Fruit fly (Drosophila melanogaster): ENCODE results near the gene IntS9.
A peak's percentile ranks its signal among the peaks of the same experiment; 100 is the strongest.

Gene IntS9

DNA sequence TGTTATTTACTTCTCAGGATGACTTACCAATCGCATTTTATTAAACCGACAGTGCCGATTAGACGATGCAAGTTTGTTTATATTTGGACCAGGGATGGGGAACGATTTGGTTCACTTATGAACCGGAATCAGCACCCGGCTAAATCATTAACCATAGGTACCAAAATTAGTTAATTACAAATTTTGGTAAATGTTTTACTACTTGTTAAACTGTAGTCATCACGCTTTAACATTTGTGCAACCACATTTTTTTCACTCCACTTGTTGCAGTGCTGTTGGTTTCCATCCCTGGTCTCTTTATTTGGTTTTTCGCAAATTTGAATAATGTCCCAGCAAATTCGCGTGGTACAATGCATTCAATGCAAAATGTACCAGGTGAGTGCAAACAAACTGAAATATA, at the start of gene IntS9, which contains the start of gene CG43295:
TSS of gene IntS9 (minus strand) at position 100 of the 400 bp plus-strand sequence.
TSS of gene CG43295 (plus strand) at position 325 of the 400 bp plus-strand sequence.
- TF ChIP-seq Hr83 (GFP tag; optimal IDR thresholded peaks at IDR 0.05; ENCODE audit: poor library complexity, severe bottlenecking) (peak; percentile 70), jim (GFP tag; optimal IDR thresholded peaks at IDR 0.05) (no peak), sv (GFP tag; optimal IDR thresholded peaks at IDR 0.05) (peak; percentile 88), br (GFP tag; optimal IDR thresholded peaks at IDR 0.05) (peak; percentile 91), woc (GFP tag; optimal IDR thresholded peaks at IDR 0.05) (no peak), foxo (GFP tag; optimal IDR thresholded peaks at IDR 0.05) (peak; percentile 66 to 94), GATAd (GFP tag; optimal IDR thresholded peaks at IDR 0.05) (peak; percentile 84), Mio (GFP tag; optimal IDR thresholded peaks at IDR 0.05) (peak; percentile 32), lola (GFP tag; optimal IDR thresholded peaks at IDR 0.05) (no peak), ey (GFP tag; optimal IDR thresholded peaks at IDR 0.05) (peak; percentile 92), Sp1 (GFP tag; optimal IDR thresholded peaks at IDR 0.05) (no peak), psq (GFP tag; optimal IDR thresholded peaks at IDR 0.05) (peak; percentile 74), Vsx2 (GFP tag; optimal IDR thresholded peaks at IDR 0.05; ENCODE audit: partially characterized antibody) (no peak), Dfd (GFP tag; optimal IDR thresholded peaks at IDR 0.05) (no peak), Myc (optimal IDR thresholded peaks at IDR 0.05) (peak; percentile 57), HLH106 (tag; optimal IDR thresholded peaks at IDR 0.05) (peak; percentile 79), OdsH (GFP tag; optimal IDR thresholded peaks at IDR 0.05) (peak; percentile 89), CG9705 (GFP tag; optimal IDR thresholded peaks at IDR 0.05) (no peak), pan (optimal IDR thresholded peaks at IDR 0.05) (no peak), h (GFP tag; optimal IDR thresholded peaks at IDR 0.05) (no peak), CG32264 (GFP tag; optimal IDR thresholded peaks at IDR 0.05) (peak; percentile 40), N (GFP tag; optimal IDR thresholded peaks at IDR 0.05) (no peak)

DNA sequence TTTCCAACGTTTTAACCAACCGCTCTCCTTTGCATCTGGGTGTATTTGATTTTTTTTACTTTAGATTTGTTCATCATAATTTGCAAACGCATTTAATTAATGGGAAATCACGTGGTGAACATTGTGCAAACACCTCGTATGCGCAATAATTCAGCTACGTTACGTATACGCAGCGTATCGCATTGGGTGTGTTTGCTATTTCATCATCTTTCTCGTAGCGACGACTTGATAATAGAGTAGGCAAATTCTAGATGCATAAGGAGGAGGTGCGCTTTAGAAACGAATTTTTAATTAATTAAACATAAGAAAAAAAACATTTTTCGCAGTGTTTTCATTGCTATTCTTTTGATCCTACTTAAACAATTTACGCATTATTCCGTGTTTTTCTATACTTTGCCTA, 48.2 kb upstream of the IntS9 start:
- TF ChIP-seq Vsx2 (GFP tag; optimal IDR thresholded peaks at IDR 0.05; ENCODE audit: partially characterized antibody) (no peak), Hnf4 (GFP tag; optimal IDR thresholded peaks at IDR 0.05) (peak; percentile 13)

DNA sequence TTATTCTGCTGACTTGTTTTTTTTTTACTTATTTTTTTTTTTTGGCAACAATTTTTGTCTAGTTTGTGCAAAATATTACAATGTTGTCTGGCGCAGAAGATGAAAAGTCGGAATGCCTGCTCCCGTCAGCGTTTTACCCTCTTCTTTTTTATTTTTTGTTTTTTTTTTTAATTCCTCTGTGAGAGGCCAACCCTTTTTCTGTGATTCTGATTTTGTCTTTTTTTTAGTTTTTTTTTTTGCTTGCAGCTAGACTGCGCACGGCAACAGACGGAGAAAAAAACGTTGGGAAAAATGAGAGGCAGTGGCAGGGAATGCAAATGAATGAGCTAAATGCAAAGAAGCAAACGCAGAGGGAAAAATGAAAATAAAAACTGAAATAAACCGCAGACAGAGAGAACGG, 47.7 kb upstream of the IntS9 start:
- TF ChIP-seq Dfd (GFP tag; optimal IDR thresholded peaks at IDR 0.05), result no peak

DNA sequence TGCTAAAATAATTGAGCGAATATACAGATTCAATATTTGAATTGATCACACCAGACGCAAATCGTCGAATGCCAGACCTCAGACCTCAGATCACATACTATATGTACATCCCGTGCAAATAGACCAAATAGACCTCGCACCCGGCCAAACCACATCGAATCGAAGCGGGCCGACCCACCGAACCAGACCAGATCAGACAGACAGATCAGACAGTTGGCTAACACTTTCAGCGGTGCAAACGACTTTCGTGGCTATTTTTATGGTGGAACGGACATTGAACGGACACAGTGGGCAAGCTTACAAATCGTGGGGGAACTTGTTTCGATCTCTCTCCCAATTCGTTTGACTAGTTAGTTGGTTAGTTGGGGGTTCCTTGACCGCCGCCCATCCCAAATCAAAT, 46.3 kb upstream of the IntS9 start:
- TF ChIP-seq Dif (GFP tag; optimal IDR thresholded peaks at IDR 0.05; ENCODE audit: partially characterized antibody) (no peak), lola (GFP tag; optimal IDR thresholded peaks at IDR 0.05) (no peak), sv (GFP tag; optimal IDR thresholded peaks at IDR 0.05) (no peak), Hnf4 (GFP tag; optimal IDR thresholded peaks at IDR 0.05) (no peak), Vsx2 (GFP tag; optimal IDR thresholded peaks at IDR 0.05; ENCODE audit: partially characterized antibody) (no peak), CrebA (GFP tag; optimal IDR thresholded peaks at IDR 0.05; ENCODE audit: borderline replicate concordance) (no peak), Sp1 (GFP tag; optimal IDR thresholded peaks at IDR 0.05) (no peak), GATAd (GFP tag; optimal IDR thresholded peaks at IDR 0.05) (no peak)

dm6 chr3L:16150850-16151515, 45.6 kb upstream of the IntS9 start:
- TF ChIP-seq CrebA (GFP tag; optimal IDR thresholded peaks at IDR 0.05; ENCODE audit: borderline replicate concordance) (peak; percentile 44), pan (optimal IDR thresholded peaks at IDR 0.05) (peak; percentile 9), Jra (GFP tag; optimal IDR thresholded peaks at IDR 0.05) (peak; percentile 16), dmrt93B (GFP tag; optimal IDR thresholded peaks at IDR 0.05) (no peak), Hr83 (GFP tag; optimal IDR thresholded peaks at IDR 0.05; ENCODE audit: poor library complexity, severe bottlenecking) (peak; percentile 47), tai (GFP tag; optimal IDR thresholded peaks at IDR 0.05) (no peak), brk (GFP tag; optimal IDR thresholded peaks at IDR 0.05) (peak; percentile 54), h (GFP tag; optimal IDR thresholded peaks at IDR 0.05) (peak; percentile 17)

DNA sequence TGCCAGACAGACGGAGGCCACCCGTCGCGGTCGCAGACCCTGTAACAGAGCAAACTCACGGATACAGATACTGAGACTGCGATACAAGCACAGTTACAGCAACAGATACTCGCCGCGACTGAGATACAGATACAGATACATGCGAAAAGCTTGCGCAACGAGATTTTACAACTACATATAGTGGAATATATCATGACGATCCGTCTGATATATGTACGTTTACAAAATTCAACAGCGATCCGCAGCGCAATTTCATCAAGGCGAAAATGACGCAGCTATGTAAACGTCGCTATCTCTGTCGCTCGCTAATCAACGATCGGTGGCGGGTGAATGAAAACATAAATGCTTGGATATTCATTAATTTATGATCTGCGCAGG, 44.7 kb upstream of the IntS9 start:
- TF ChIP-seq GATAd (GFP tag; optimal IDR thresholded peaks at IDR 0.05), result no peak
- TF ChIP-seq ey (GFP tag; optimal IDR thresholded peaks at IDR 0.05), result no peak

Measured in whole organism, wandering third instar larva.